Worm (Caenorhabditis elegans) whole organism, young adult: ENCODE measurements around the gene Y26G10.4.

Source experiments
- F10E7.11 ChIP-seq: sonication (generic microtip); optimal IDR thresholded peaks from 2 replicates; lab custom pipeline; 2017; ENCODE audit warnings: mild to moderate bottlenecking, missing genetic modification characterization, moderate library complexity, missing compliant biosample characterization
- akir-1 ChIP-seq: fragments of 200-800 bp; sonication (Bioruptor generic); optimal IDR thresholded peaks from 2 replicates; lab custom pipeline; 2018; ENCODE audit warnings: mild to moderate bottlenecking, missing genetic modification characterization, moderate library complexity, missing compliant biosample characterization
- athp-1 ChIP-seq: sonication (generic microtip); optimal IDR thresholded peaks from 2 replicates; lab custom pipeline; 2017; ENCODE audit warnings: mild to moderate bottlenecking, missing genetic modification characterization, missing compliant biosample characterization
- ceh-91 ChIP-seq: fragments of 200-800 bp; sonication (Bioruptor generic); IDR thresholded peaks from 2 replicates; pipeline ENCODE4 v1.3.6; 2022; ENCODE audit warnings: missing genetic modification reagents, missing genetic modification characterization, missing compliant biosample characterization
- madf-6 ChIP-seq: fragments of 200-800 bp; sonication (Bioruptor generic); IDR thresholded peaks from 2 replicates; pipeline ENCODE4 v1.3.6; 2022; ENCODE audit warnings: missing genetic modification reagents, missing genetic modification characterization, missing compliant biosample characterization
- nfya-1 ChIP-seq: sonication (generic microtip); optimal IDR thresholded peaks from 2 replicates; lab custom pipeline; 2017; ENCODE audit warnings: antibody characterized with exemption, missing compliant biosample characterization, missing genetic modification characterization, borderline replicate concordance; ENCODE audit not compliant: insufficient read depth
- somi-1 ChIP-seq: fragments of 200-800 bp; sonication (Bioruptor generic); optimal IDR thresholded peaks from 2 replicates; lab custom pipeline; 2018; ENCODE audit warnings: mild to moderate bottlenecking, missing genetic modification characterization, missing compliant biosample characterization
- ztf-26 ChIP-seq: sonication (generic microtip); optimal IDR thresholded peaks from 2 replicates; lab custom pipeline; 2017; ENCODE audit warnings: missing genetic modification characterization, missing compliant biosample characterization

DNA sequence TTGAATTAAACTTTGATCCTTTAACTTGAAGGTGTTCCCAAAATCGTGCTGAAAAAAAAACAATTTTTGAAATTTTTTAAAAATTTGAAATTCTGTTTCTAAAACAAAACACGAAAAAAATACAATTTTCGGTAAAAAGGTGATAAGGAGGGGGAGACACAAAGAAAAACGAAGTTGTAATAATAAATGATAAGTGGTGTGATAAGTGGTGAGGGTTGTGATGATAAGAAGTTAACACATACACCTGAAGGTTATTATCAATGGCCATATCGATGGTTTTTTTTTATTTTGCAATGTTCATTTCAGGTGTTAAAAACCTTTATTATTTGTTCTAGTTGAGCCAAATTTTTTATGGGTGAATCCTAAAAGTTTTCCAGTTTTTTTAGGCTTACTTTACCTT is 15.3 kb upstream of the Y26G10.4 start, which contains the start of gene twk-33:
- TF ChIP-seq ceh-91: no peak
- no peak for TF ChIP-seq madf-6 (GFP tag; lab: Robert Waterston, UW)
- TF ChIP-seq nfya-1 (tag; lab: Kevin White, UChicago): no peak
- no peak for TF ChIP-seq F10E7.11 (tag; lab: Kevin White, UChicago)
- no peak for TF ChIP-seq somi-1 (GFP tag; lab: Kevin White, UChicago)
- no peak for TF ChIP-seq akir-1
- TF ChIP-seq athp-1: no peak
- no peak for TF ChIP-seq ztf-26
